Worm (Caenorhabditis elegans) whole organism, L2 larva: ENCODE measurements around the gene ceh-19.

Experiments
- C34F6.9 ChIP-seq: fragments of 150-350 bp; optimal IDR thresholded peaks from 2 replicates; lab custom pipeline; 2014; ENCODE audit warnings: missing biosample characterization, missing genetic modification characterization
- Y55F3AM.14 ChIP-seq: fragments of 200-800 bp; sonication (Bioruptor generic); optimal IDR thresholded peaks from 2 replicates; lab custom pipeline; 2018; ENCODE audit warnings: mild to moderate bottlenecking, missing genetic modification characterization, missing compliant biosample characterization
- aly-2 ChIP-seq: fragments of 150-350 bp; optimal IDR thresholded peaks from 2 replicates; lab custom pipeline; 2014; ENCODE audit warnings: missing biosample characterization, missing genetic modification characterization
- ama-1 ChIP-seq: fragments of 150-350 bp; optimal IDR thresholded peaks from 2 replicates; lab custom pipeline; 2018; ENCODE audit warnings: inconsistent platforms
- blmp-1 ChIP-seq: sonication (generic microtip); optimal IDR thresholded peaks from 2 replicates; lab custom pipeline; 2017; ENCODE audit warnings: missing genetic modification characterization, mild to moderate bottlenecking, missing compliant biosample characterization, antibody characterized with exemption, moderate library complexity; ENCODE audit not compliant: insufficient read depth
- ceh-16 ChIP-seq: fragments of 150-350 bp; optimal IDR thresholded peaks from 2 replicates; lab custom pipeline; 2014; ENCODE audit warnings: missing biosample characterization, missing genetic modification characterization
- crh-2 ChIP-seq: sonication (generic microtip); optimal IDR thresholded peaks from 2 replicates; lab custom pipeline; 2017; ENCODE audit warnings: missing biosample characterization, missing genetic modification characterization
- egl-27 ChIP-seq: sonication (generic microtip); optimal IDR thresholded peaks from 3 replicates; lab custom pipeline; 2017; ENCODE audit warnings: missing biosample characterization, missing genetic modification reagents, missing genetic modification characterization
- elt-1 ChIP-seq: fragments of 150-350 bp; optimal IDR thresholded peaks from 2 replicates; lab custom pipeline; 2014; ENCODE audit warnings: missing biosample characterization, missing genetic modification characterization
- elt-3 ChIP-seq: sonication (generic microtip); optimal IDR thresholded peaks from 2 replicates; lab custom pipeline; 2017; ENCODE audit warnings: missing biosample characterization, missing genetic modification characterization
- fos-1 ChIP-seq: fragments of 150-350 bp; optimal IDR thresholded peaks from 2 replicates; lab custom pipeline; 2014; ENCODE audit warnings: missing biosample characterization, missing genetic modification characterization
- gmeb-1 ChIP-seq: fragments of 150-350 bp; optimal IDR thresholded peaks from 2 replicates; lab custom pipeline; 2014; ENCODE audit warnings: missing biosample characterization, missing genetic modification characterization
- lin-11 ChIP-seq: fragments of 150-350 bp; sonication (generic microtip); optimal IDR thresholded peaks from 2 replicates; lab custom pipeline; 2014; ENCODE audit warnings: missing biosample characterization, missing genetic modification characterization, inconsistent platforms, mixed read lengths
- lin-13 ChIP-seq: fragments of 150-350 bp; optimal IDR thresholded peaks from 2 replicates; lab custom pipeline; 2014; ENCODE audit warnings: missing biosample characterization, missing genetic modification reagents, missing genetic modification characterization
- lsy-2 ChIP-seq, 2 experiments: fragments of 150-350 bp in 1 of 2; sonication (generic microtip) in 1 of 2; optimal IDR thresholded peaks; 2 replicates each; lab custom pipeline; 2014 to 2017; ENCODE audit warnings: missing biosample characterization in 2 of 2, missing genetic modification characterization in 2 of 2
- mbf-1 ChIP-seq: sonication (generic microtip); optimal IDR thresholded peaks from 2 replicates; lab custom pipeline; 2017; ENCODE audit warnings: missing biosample characterization, missing genetic modification characterization
- mdl-1 ChIP-seq, 2 experiments: fragments of 150-350 bp in 1 of 2; sonication (generic microtip) in 1 of 2; optimal IDR thresholded peaks; 2 replicates each; lab custom pipeline; 2017; ENCODE audit warnings: missing biosample characterization in 2 of 2, missing genetic modification characterization in 2 of 2
- nhr-11 ChIP-seq: fragments of 150-350 bp; optimal IDR thresholded peaks from 2 replicates; lab custom pipeline; 2014; ENCODE audit warnings: missing biosample characterization, missing genetic modification characterization
- nhr-12 ChIP-seq: fragments of 150-350 bp; optimal IDR thresholded peaks from 2 replicates; lab custom pipeline; 2014; ENCODE audit warnings: missing biosample characterization, missing genetic modification characterization
- nhr-129 ChIP-seq: fragments of 150-350 bp; optimal IDR thresholded peaks from 2 replicates; lab custom pipeline; 2014; ENCODE audit warnings: missing biosample characterization, missing genetic modification characterization
- nhr-21 ChIP-seq: fragments of 150-350 bp; optimal IDR thresholded peaks from 2 replicates; lab custom pipeline; 2014; ENCODE audit warnings: missing biosample characterization, missing genetic modification characterization
- nhr-25 ChIP-seq: fragments of 150-350 bp; sonication (generic microtip); optimal IDR thresholded peaks from 3 replicates; lab custom pipeline; 2014; ENCODE audit warnings: missing biosample characterization, missing genetic modification characterization
- nhr-6 ChIP-seq: fragments of 150-350 bp; optimal IDR thresholded peaks from 2 replicates; lab custom pipeline; 2014; ENCODE audit warnings: missing biosample characterization, missing genetic modification characterization
- peb-1 ChIP-seq: fragments of 150-350 bp; optimal IDR thresholded peaks from 2 replicates; lab custom pipeline; 2014; ENCODE audit warnings: missing biosample characterization, missing genetic modification characterization
- sem-4 ChIP-seq: fragments of 150-350 bp; optimal IDR thresholded peaks from 2 replicates; lab custom pipeline; 2014; ENCODE audit warnings: missing biosample characterization, missing genetic modification reagents, missing genetic modification characterization
- skn-1 ChIP-seq: sonication (generic microtip); optimal IDR thresholded peaks from 2 replicates; lab custom pipeline; 2017; ENCODE audit warnings: missing biosample characterization, missing genetic modification characterization
- sma-3 ChIP-seq: sonication (generic microtip); optimal IDR thresholded peaks from 2 replicates; lab custom pipeline; 2016; ENCODE audit warnings: missing genetic modification reagents, missing genetic modification characterization, missing compliant biosample characterization
- sma-9 ChIP-seq, 2 experiments: fragments of 150-350 bp in 1 of 2; sonication (generic microtip) in 1 of 2; optimal IDR thresholded peaks; 2 replicates each; lab custom pipeline; 2014 to 2016; ENCODE audit warnings: missing genetic modification characterization in 2 of 2, mild to moderate bottlenecking in 1 of 2, missing biosample characterization in 1 of 2, missing compliant biosample characterization in 1 of 2, missing genetic modification reagents in 1 of 2, moderate library complexity in 1 of 2
- snpc-4 ChIP-seq: fragments of 150-350 bp; optimal IDR thresholded peaks from 2 replicates; lab custom pipeline; 2014; ENCODE audit warnings: missing biosample characterization, missing genetic modification characterization
- unc-55 ChIP-seq: fragments of 150-350 bp; sonication (generic microtip); optimal IDR thresholded peaks from 3 replicates; lab custom pipeline; 2014; ENCODE audit warnings: missing biosample characterization, missing genetic modification reagents, missing genetic modification characterization
- unc-62 ChIP-seq: fragments of 150-350 bp; optimal IDR thresholded peaks from 2 replicates; lab custom pipeline; 2014; ENCODE audit warnings: missing biosample characterization, missing genetic modification reagents, missing genetic modification characterization
- zag-1 ChIP-seq: fragments of 150-350 bp; optimal IDR thresholded peaks from 2 replicates; lab custom pipeline; 2014; ENCODE audit warnings: missing biosample characterization, missing genetic modification characterization
- ztf-4 ChIP-seq: fragments of 150-350 bp; optimal IDR thresholded peaks from 2 replicates; lab custom pipeline; 2014; ENCODE audit warnings: missing biosample characterization, missing genetic modification characterization

The ceh-19 gene

DNA sequence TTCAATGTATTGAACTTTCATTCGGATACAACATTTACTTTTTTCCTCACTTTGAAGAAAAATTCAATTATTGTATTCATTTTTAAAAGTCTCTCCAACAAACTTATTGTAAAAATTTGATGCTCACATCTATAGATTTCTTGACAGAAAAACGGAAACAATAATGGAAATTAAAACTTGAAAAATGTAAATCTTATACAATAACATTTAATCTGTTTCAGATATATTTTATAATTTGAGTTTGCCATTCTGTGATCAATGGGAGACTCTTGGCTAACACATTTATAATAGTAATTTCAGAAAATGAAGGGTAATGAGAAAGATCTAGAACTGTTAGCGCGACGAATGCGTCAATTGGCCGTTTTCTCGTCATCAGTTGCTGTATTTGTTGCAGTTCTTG, 32.6 kb upstream of the ceh-19 start, which contains the start of gene col-115:
Gene col-115, plus strand, starts transcription at position 301 of the 400 bp plus-strand sequence.
- no peak for TF ChIP-seq fos-1 (tag; lab: Kevin White, UChicago)
- no peak for TF ChIP-seq C34F6.9 (tag; lab: Kevin White, UChicago)
- TF ChIP-seq sma-3 (GFP tag; lab: Kevin White, UChicago): no peak
- TF ChIP-seq lin-11 (tag; lab: Kevin White, UChicago): no peak

DNA sequence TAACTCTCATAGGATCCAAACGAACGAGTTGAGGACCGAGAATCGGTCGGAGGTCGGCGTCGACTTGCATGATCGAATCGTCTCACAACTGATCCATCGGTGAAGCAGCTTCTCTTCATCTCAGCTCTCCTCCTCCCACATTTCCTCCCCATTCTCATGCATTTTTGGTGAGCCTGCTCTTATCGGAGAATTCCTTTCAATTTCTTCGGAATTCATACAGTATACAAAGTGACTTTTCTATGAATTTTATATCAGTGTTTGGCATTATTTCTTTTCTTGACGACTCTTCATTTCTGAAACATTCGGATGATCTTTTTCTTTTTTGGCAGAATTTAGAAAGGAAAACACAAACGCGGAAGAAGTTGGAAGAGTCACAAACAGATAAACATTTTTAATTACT, 31.3 kb upstream of the ceh-19 start, which contains the start of gene mec-17:
Gene mec-17, minus strand, starts transcription at position 101 of the 400 bp plus-strand sequence.
- TF ChIP-seq fos-1 (tag; lab: Kevin White, UChicago): no peak
- peak; percentile 45 for TF ChIP-seq unc-55
- no peak for TF ChIP-seq sem-4

DNA sequence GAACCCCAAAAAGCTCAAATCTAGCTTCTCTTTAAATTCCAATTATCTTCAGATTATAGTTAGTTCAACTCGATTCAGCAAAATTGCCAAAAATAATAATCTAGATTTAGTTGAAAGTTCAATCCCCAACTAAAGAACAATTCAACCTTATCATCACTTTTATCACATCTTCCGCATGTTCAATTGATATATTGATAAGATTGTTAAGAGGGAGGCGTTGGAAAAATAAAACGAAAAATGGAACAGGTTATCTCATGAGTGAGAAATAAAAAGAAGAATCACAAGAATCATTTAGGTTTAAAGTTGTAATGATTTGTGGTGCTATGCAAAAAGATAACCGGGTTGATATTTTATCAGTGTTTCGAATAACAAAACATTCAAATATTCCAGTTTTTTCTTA, 30.0 kb upstream of the ceh-19 start:
- TF ChIP-seq snpc-4 (no peak), nhr-11 (no peak), unc-62 (GFP tag; lab: Kevin White, UChicago) (no peak), nhr-129 (tag; lab: Kevin White, UChicago) (no peak), fos-1 (tag; lab: Kevin White, UChicago) (peak; percentile 68), nhr-21 (tag; lab: Kevin White, UChicago) (peak; percentile 42), sma-9 (GFP tag; optimal IDR thresholded peaks at IDR 0.05; lab: Kevin White, UChicago) (no peak), sma-9 (tag; optimal IDR thresholded peaks at IDR 0.05; lab: Kevin White, UChicago) (no peak), nhr-6 (tag; lab: Kevin White, UChicago) (no peak), nhr-12 (tag; lab: Kevin White, UChicago) (no peak), elt-3 (tag; lab: Kevin White, UChicago) (no peak), nhr-25 (tag; lab: Kevin White, UChicago) (peak; percentile 57), blmp-1 (peak; percentile 14), egl-27 (tag; lab: Kevin White, UChicago) (no peak), unc-55 (no peak), ztf-4 (no peak), C34F6.9 (tag; lab: Kevin White, UChicago) (no peak), skn-1 (no peak)

DNA sequence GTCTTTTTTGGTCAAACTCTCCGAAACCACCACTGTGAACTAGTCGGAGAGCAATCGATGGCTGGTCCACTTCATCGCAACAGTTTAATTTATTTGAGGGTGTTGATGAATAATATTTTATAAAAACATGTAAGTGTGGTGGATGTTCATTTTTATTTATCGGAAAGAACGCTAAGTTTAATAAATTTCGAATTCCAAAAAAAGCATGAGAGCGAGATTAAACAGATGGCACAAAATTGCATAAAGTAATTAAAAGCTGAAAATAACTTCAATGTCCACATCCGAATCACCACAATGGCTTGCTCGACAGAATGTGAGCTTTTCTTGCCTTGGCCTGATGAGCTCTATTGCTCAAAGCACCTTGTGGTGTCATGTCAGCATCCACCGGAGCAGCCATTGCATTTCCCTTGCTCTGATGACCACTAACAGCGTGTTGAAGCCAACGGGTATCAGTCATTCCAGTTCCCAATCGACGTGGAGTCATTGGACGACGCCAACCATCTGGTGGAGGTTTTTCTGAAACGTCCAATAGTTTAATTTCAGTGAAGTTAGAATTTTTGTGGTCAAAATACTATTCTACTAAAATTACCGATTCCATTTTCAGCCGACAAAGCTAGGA, 28.1 kb upstream of the ceh-19 start:
- TF ChIP-seq lin-13: no peak
- TF ChIP-seq mbf-1: no peak
- TF ChIP-seq zag-1 (tag; lab: Kevin White, UChicago): no peak
- peak; percentile 19 for TF ChIP-seq nhr-129 (tag; lab: Kevin White, UChicago)
- TF ChIP-seq nhr-25 (tag; lab: Kevin White, UChicago): peak; percentile 8
- no peak for TF ChIP-seq peb-1 (tag; lab: Kevin White, UChicago)
- TF ChIP-seq nhr-12 (tag; lab: Kevin White, UChicago): no peak
- TF ChIP-seq sem-4: no peak
- TF ChIP-seq Y55F3AM.14 (GFP tag; lab: Kevin White, UChicago): no peak

DNA sequence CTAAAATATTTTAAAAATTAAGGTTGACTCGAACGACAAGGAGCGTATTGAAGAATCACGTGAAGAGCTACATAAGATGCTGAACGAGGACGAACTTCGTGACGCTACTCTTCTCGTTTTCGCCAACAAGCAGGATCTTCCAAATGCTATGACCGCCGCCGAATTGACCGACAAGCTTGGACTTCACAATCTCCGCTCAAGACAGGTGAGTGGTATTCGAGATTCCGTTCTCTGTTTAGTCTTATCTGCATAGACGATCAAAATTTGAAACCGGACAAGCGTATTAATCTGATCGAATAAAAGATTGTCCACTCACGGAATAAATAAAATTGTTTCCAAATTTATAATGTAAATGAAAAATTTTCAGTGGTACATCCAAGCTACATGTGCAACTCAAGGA, 27.3 kb upstream of the ceh-19 start:
- TF ChIP-seq ama-1: no peak
- TF ChIP-seq nhr-129 (tag; lab: Kevin White, UChicago): no peak
- TF ChIP-seq sma-9 (GFP tag; optimal IDR thresholded peaks at IDR 0.05; lab: Kevin White, UChicago): peak; percentile 4
- TF ChIP-seq sma-9 (tag; optimal IDR thresholded peaks at IDR 0.05; lab: Kevin White, UChicago): no peak
- no peak for TF ChIP-seq lin-13
- no peak for TF ChIP-seq fos-1 (tag; lab: Kevin White, UChicago)
- no peak for TF ChIP-seq ceh-16 (tag; lab: Kevin White, UChicago)
- no peak for TF ChIP-seq aly-2 (tag; lab: Kevin White, UChicago)
- TF ChIP-seq elt-1 (tag; lab: Kevin White, UChicago): peak; percentile 4

DNA sequence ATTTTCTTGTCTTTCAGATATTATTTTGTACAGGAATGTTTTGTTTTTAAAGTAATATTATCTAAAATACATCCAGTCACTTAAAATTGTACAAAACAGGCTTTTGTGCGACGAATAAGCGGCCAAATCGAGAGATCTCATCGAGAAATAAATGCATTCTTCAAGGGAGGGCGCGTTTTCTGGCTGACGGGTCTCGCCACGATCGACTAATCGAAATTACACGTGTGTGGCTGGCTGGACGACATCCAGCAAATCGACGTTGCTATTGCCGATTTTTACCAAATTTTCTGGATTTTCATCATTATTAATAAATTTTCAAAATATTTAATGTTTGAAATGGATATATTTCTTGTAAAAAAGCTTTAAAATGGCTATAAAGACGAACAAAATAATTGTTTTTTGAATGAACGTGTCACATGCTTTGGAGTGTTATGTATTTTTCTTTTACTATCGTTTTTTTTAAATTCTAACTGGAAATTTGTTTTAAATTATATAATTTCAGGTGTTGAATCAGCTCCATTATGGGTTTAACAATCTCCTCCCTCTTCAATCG, 26.4 kb upstream of the ceh-19 start, which contains the start of gene arf-5:
Gene arf-5, plus strand, starts transcription at position 503 of the 553 bp plus-strand sequence.
- TF ChIP-seq C34F6.9 (tag; lab: Kevin White, UChicago) (peak; percentile 48), mdl-1 (tag; optimal IDR thresholded peaks at IDR 0.05; lab: Kevin White, UChicago) (peak in 1 of 2 experiments; percentile 36), crh-2 (tag; lab: Kevin White, UChicago) (peak; percentile 73), unc-55 (peak; percentile 52), lin-13 (peak; percentile 37), unc-62 (GFP tag; lab: Kevin White, UChicago) (no peak), lin-11 (tag; lab: Kevin White, UChicago) (peak; percentile 9), Y55F3AM.14 (GFP tag; lab: Kevin White, UChicago) (no peak), gmeb-1 (no peak), nhr-129 (tag; lab: Kevin White, UChicago) (peak; percentile 42), lsy-2 (tag; optimal IDR thresholded peaks at IDR 0.05; lab: Kevin White, UChicago) (peak in 1 of 2 experiments; percentile 74), blmp-1 (no peak)
